Worm (Caenorhabditis elegans) whole organism, L2 larva: ENCODE measurements around the gene rmd-3.

Experiments used
- skn-1 ChIP-seq: sonication (generic microtip); optimal IDR thresholded peaks from 2 replicates; lab custom pipeline; 2017; ENCODE audit warnings: missing biosample characterization, missing genetic modification characterization
- unc-39 ChIP-seq: fragments of 150-350 bp; optimal IDR thresholded peaks from 2 replicates; lab custom pipeline; 2014; ENCODE audit warnings: missing biosample characterization, missing genetic modification characterization
- unc-62 ChIP-seq: fragments of 150-350 bp; optimal IDR thresholded peaks from 2 replicates; lab custom pipeline; 2014; ENCODE audit warnings: missing biosample characterization, missing genetic modification reagents, missing genetic modification characterization
- zag-1 ChIP-seq: fragments of 150-350 bp; optimal IDR thresholded peaks from 2 replicates; lab custom pipeline; 2014; ENCODE audit warnings: missing biosample characterization, missing genetic modification characterization

DNA sequence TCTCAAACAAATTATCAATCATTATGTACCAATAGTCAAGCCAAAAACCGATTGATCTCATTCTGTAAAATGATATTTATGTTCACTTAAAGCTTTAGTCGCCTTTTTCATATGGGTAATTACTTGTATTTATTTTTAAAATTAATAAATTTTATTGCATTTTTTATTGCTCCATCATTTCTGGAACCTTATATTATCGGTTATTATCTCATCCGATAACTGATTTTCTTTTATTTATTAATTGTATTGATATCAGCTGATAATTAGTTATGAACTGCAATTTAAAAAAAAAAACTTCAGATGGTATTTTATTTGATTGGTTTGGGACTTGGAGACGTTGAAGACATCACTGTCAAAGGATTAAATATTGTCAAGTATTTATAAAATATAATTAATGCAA lies 10.5 kb upstream of the rmd-3 start, which contains the start of gene dph-5:
- no peak for TF ChIP-seq skn-1
- TF ChIP-seq zag-1 (tag; lab: Kevin White, UChicago), result no peak
- no peak for TF ChIP-seq unc-62 (GFP tag; lab: Kevin White, UChicago)
- TF ChIP-seq unc-39 (tag; lab: Kevin White, UChicago), result no peak
